Worm (Caenorhabditis elegans): ENCODE measurements around the gene D1022.9.

The D1022.9 gene

DNA sequence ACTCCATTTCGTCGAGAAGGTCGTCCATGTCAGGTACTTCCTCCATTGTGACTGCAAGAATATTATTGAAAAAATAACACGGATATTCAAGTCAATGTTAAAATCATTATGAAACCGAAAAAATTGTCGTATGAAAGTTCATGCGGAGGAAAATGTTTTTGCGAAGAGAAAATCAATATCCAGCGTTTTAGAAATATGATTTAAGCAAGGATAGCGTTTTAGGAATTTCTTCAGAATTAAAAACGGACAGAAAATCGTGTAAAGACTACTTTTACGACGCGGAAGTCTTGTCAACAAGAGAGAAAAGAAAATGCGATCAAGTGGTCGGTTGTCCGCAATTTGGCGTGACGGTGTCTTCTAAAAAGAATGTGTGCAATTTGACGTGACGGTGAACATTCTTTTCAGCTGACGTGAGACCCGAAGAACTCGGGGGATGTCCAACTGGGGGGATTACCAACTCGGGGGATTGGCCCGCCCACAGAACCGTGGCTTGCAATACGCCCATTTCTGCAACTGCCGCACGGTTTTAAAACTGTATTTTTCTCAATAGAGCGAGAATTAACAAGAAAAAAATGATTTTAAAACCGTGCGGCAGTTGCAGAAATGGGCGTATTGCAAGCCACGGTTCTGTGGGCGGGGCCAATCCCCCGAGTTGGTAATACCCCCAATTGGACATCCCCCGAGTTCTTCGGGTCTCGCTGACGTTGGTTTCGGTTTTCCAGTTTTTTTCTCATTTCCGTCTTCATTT is 10.8 kb downstream of the D1022.9 start, which contains the start of the genes aka-1 and ubc-6 (continued):
- TF ChIP-seq C16A3.4 (tag; optimal IDR thresholded peaks at IDR 0.05) (peak; percentile 78), mep-1 (tag; optimal IDR thresholded peaks at IDR 0.05) (peak; percentile 80), nhr-71 (tag; optimal IDR thresholded peaks at IDR 0.05) (peak; percentile 91), nhr-84 (tag; optimal IDR thresholded peaks at IDR 0.05) (no peak), F16B12.6 (tag; optimal IDR thresholded peaks at IDR 0.05) (peak; percentile 93), snpc-4 (tag; optimal IDR thresholded peaks at IDR 0.05) (peak; percentile 42), nhr-77 (tag; optimal IDR thresholded peaks at IDR 0.05) (peak; percentile 82), nhr-11 (tag; optimal IDR thresholded peaks at IDR 0.05) (peak; percentile 17), zip-4 (GFP tag; optimal IDR thresholded peaks at IDR 0.05) (peak; percentile 50), lin-14 (GFP tag; optimal IDR thresholded peaks at IDR 0.05) (peak; percentile 87), efl-1 (optimal IDR thresholded peaks at IDR 0.05) (peak; percentile 74 to 76), efl-1 (GFP tag; optimal IDR thresholded peaks at IDR 0.05 in 1 of 2) (peak; percentile 67 to 96), nhr-20 (tag; optimal IDR thresholded peaks at IDR 0.05) (peak; percentile 88), pax-3 (tag; optimal IDR thresholded peaks at IDR 0.05) (peak; percentile 79), skn-1 (tag; optimal IDR thresholded peaks at IDR 0.05) (peak; percentile 48), lin-15B (tag; optimal IDR thresholded peaks at IDR 0.05) (peak; percentile 61), lin-35 (GFP tag; optimal IDR thresholded peaks at IDR 0.05) (peak; percentile 70 to 84), fkh-8 (tag; optimal IDR thresholded peaks at IDR 0.05) (peak; percentile 78), egl-13 (tag; optimal IDR thresholded peaks at IDR 0.05) (peak; percentile 68), egl-27 (tag; optimal IDR thresholded peaks at IDR 0.05) (no peak), elt-3 (tag; optimal IDR thresholded peaks at IDR 0.05) (peak in 1 of 6 experiments; percentile 45), lir-3 (tag; optimal IDR thresholded peaks at IDR 0.05; ENCODE audit: poor library complexity) (peak; percentile 71), ztf-4 (tag; optimal IDR thresholded peaks at IDR 0.05) (peak; percentile 8), blmp-1 (tag; optimal IDR thresholded peaks at IDR 0.05) (peak; percentile 49), C04F5.9 (tag; optimal IDR thresholded peaks at IDR 0.05) (peak; percentile 35), fos-1 (tag; optimal IDR thresholded peaks at IDR 0.05) (peak; percentile 42), sptf-1 (tag; optimal IDR thresholded peaks at IDR 0.05) (no peak), jun-1 (tag; optimal IDR thresholded peaks at IDR 0.05) (peak; percentile 78), tbx-2 (tag; optimal IDR thresholded peaks at IDR 0.05) (peak; percentile 86), lin-39 (tag; optimal IDR thresholded peaks at IDR 0.05) (no peak), ces-1 (GFP tag; optimal IDR thresholded peaks at IDR 0.05) (no peak), ets-5 (GFP tag; IDR thresholded peaks at IDR 0.05) (no peak), unc-130 (tag; optimal IDR thresholded peaks at IDR 0.05) (peak; percentile 33), elt-2 (tag; optimal IDR thresholded peaks at IDR 0.05) (peak; percentile 57), irx-1 (tag; optimal IDR thresholded peaks at IDR 0.05) (peak; percentile 31), ceh-88 (GFP tag; IDR thresholded peaks at IDR 0.05) (peak; percentile 72), nhr-90 (tag; optimal IDR thresholded peaks at IDR 0.05; ENCODE audit: poor library complexity) (peak; percentile 91), vab-15 (tag; optimal IDR thresholded peaks at IDR 0.05) (no peak), zag-1 (tag; optimal IDR thresholded peaks at IDR 0.05) (no peak)

DNA sequence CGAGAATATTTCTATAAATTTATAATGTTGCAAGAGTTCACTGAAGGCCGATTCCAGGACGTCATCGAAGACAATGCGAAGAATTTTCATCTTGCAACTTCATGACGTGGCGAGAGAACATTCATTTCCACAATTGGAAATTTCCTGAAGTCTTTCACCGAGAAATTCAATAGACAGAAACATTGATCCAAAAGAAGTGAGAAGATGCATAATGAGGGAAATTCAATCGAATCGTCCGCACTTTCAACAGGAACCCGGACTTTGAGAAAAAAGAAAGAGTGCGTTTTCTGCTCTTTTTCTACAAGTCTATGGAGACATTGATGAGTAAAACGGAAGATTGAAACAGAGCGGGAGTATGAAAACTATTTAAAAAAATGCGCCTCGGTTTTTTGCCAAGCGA is 20.2 kb downstream of the D1022.9 start:
- TF ChIP-seq pag-3 (tag; optimal IDR thresholded peaks at IDR 0.05; ENCODE audit: borderline replicate concordance, insufficient read depth) (no peak), lin-14 (GFP tag; optimal IDR thresholded peaks at IDR 0.05) (peak; percentile 47), efl-1 (optimal IDR thresholded peaks at IDR 0.05) (no peak), efl-1 (GFP tag; optimal IDR thresholded peaks at IDR 0.05 in 1 of 2) (peak in 1 of 2 experiments; percentile 22), blmp-1 (tag; optimal IDR thresholded peaks at IDR 0.05) (no peak), ces-1 (GFP tag; optimal IDR thresholded peaks at IDR 0.05) (peak; percentile 40), rnt-1 (tag; optimal IDR thresholded peaks at IDR 0.05) (no peak), nhr-28 (tag; optimal IDR thresholded peaks at IDR 0.05) (no peak), fkh-10 (GFP tag; optimal IDR thresholded peaks at IDR 0.05) (peak; percentile 96), C34B4.2 (tag; optimal IDR thresholded peaks at IDR 0.05) (no peak), unc-30 (tag; optimal IDR thresholded peaks at IDR 0.05) (no peak)

Measured in whole organism, L1 larva.